Worm (Caenorhabditis elegans): ENCODE results near the gene slc-36.2.
A peak's percentile ranks its signal among the peaks of the same experiment; 100 is the strongest.

The slc-36.2 gene

DNA sequence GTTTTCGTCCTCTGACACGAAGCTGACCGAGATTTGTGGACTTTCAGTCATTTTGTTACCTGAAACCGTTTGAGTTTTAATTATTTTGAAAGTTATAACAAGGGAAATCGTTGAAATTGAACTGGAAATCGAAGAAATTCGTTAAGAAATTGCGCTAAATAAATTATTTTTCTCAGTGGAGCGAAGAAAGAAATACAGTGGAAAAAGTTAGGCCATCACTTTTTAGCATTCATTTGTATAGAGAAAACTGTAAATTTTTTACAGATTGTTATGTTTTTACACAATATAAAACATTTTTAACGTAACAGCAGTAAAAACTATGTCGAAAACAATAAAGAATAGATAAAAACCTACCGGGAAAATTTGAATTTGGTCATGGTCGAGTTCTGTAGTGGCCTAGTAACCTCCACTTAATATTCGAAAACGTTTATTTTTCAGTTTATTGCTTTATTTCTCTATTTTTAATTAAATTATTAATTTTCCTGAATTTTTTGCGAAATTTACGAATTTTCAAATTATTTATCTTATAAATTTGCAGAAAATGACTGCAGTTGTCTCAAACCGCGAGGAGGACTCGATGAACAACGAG lies 38.0 kb upstream of the slc-36.2 start, which contains the start of the genes gldi-1 and prp-21 (continued):
- TF ChIP-seq nhr-11 (tag; optimal IDR thresholded peaks at IDR 0.05) (no peak), fkh-6 (tag; optimal IDR thresholded peaks at IDR 0.05) (no peak), ceh-31 (tag; optimal IDR thresholded peaks at IDR 0.05) (peak; percentile 77), elt-2 (tag; optimal IDR thresholded peaks at IDR 0.05) (no peak), elt-4 (tag; optimal IDR thresholded peaks at IDR 0.05) (no peak), unc-55 (GFP tag; optimal IDR thresholded peaks at IDR 0.05) (no peak), fkh-10 (GFP tag; optimal IDR thresholded peaks at IDR 0.05) (no peak), F13H6.1 (tag; optimal IDR thresholded peaks at IDR 0.05) (no peak), hlh-15 (tag; optimal IDR thresholded peaks at IDR 0.05) (no peak), ceh-14 (tag; optimal IDR thresholded peaks at IDR 0.05) (peak; percentile 31), gmeb-2 (tag; optimal IDR thresholded peaks at IDR 0.05) (no peak), pqm-1 (tag; optimal IDR thresholded peaks at IDR 0.05) (no peak), unc-3 (GFP tag; conservative IDR thresholded peaks at IDR 0.05) (no peak), unc-3 (tag; optimal IDR thresholded peaks at IDR 0.05) (no peak), ceh-22 (tag; optimal IDR thresholded peaks at IDR 0.05) (no peak), Y22D7AL.16 (tag; optimal IDR thresholded peaks at IDR 0.05) (no peak), pha-2 (tag; optimal IDR thresholded peaks at IDR 0.05) (no peak), pax-1 (tag; optimal IDR thresholded peaks at IDR 0.05) (peak; percentile 33), ceh-19 (GFP tag; optimal IDR thresholded peaks at IDR 0.05) (no peak), che-1 (tag; optimal IDR thresholded peaks at IDR 0.05) (no peak), dmd-4 (tag; optimal IDR thresholded peaks at IDR 0.05; ENCODE audit: borderline replicate concordance) (no peak), sdc-2 (tag; optimal IDR thresholded peaks at IDR 0.05) (no peak), nhr-232 (tag; optimal IDR thresholded peaks at IDR 0.05) (no peak)

DNA sequence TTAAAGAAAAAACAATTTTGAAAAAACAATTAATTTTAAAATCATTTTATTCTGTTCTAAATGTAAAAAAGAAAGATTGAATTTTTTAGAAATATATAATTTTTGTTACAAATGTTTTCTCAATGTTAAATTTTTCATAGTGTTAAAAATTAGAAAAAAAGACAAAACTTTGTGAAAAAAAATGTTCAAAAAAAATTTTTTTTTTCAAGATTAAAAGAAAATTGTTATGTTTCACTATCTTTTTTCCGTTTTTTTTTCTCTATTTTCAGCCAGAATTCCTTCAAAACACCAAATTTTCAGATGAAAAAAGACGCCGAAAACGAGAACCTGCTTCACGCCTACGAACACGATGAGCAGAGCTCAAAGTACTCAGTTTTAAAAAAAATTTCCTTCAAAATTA lies 27.3 kb upstream of the slc-36.2 start, which contains the start of gene sms-5:
sms-5 (plus strand) TSS at position 301 of the 400 bp plus-strand sequence.
- TF ChIP-seq ceh-22 (tag; optimal IDR thresholded peaks at IDR 0.05) (no peak), ceh-48 (tag; optimal IDR thresholded peaks at IDR 0.05) (no peak), ceh-31 (tag; optimal IDR thresholded peaks at IDR 0.05) (no peak), unc-86 (tag; optimal IDR thresholded peaks at IDR 0.05) (no peak), ref-2 (tag; optimal IDR thresholded peaks at IDR 0.05) (no peak), pax-1 (tag; optimal IDR thresholded peaks at IDR 0.05) (no peak)

- TF ChIP-seq elt-4 (tag; optimal IDR thresholded peaks at IDR 0.05) (no peak), fkh-10 (GFP tag; optimal IDR thresholded peaks at IDR 0.05) (no peak), mec-3 (tag; optimal IDR thresholded peaks at IDR 0.05; ENCODE audit: borderline replicate concordance) (no peak), nfya-1 (tag; optimal IDR thresholded peaks at IDR 0.05) (no peak), ceh-30 (tag; optimal IDR thresholded peaks at IDR 0.05) (no peak), hlh-15 (tag; optimal IDR thresholded peaks at IDR 0.05) (no peak), gmeb-2 (tag; optimal IDR thresholded peaks at IDR 0.05) (no peak), K02D7.2 (tag; optimal IDR thresholded peaks at IDR 0.05) (no peak), pha-4 (tag; optimal IDR thresholded peaks at IDR 0.05) (no peak), ceh-18 (tag; optimal IDR thresholded peaks at IDR 0.05) (no peak), odd-2 (tag; optimal IDR thresholded peaks at IDR 0.05) (no peak), unc-3 (GFP tag; conservative IDR thresholded peaks at IDR 0.05) (no peak), unc-3 (tag; optimal IDR thresholded peaks at IDR 0.05) (no peak), ceh-19 (GFP tag; optimal IDR thresholded peaks at IDR 0.05) (no peak), ceh-9 (tag; optimal IDR thresholded peaks at IDR 0.05) (no peak), zip-5 (tag; optimal IDR thresholded peaks at IDR 0.05) (no peak)
Observed at ce11 chrII:502638-503037, 19.8 kb upstream of the slc-36.2 start.

DNA sequence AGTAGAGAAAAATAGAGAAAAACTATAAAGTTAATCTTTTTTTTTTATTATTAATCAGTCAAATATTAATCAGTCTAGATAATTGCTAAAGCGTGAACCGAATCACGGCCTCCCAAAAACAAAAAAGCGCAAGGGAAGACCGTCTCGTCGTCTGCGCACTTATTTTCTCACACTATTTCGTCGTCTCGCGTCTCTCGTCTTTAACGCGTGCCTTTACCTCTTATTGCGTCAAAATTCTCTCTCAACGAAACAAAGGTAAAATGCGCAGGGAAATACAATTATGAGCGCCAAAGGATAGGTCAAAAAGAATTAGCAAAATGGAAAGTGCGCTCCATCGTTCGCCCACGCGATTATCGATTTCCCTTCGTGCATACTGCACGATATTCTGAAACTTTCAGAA lies 16.3 kb upstream of the slc-36.2 start:
- TF ChIP-seq unc-42 (tag; optimal IDR thresholded peaks at IDR 0.05) (peak; percentile 46), nfya-1 (tag; optimal IDR thresholded peaks at IDR 0.05) (peak; percentile 36), hlh-30 (tag; optimal IDR thresholded peaks at IDR 0.05; ENCODE audit: insufficient read depth) (no peak), elt-2 (tag; optimal IDR thresholded peaks at IDR 0.05) (peak; percentile 5), pat-9 (tag; optimal IDR thresholded peaks at IDR 0.05) (no peak), unc-55 (GFP tag; optimal IDR thresholded peaks at IDR 0.05) (no peak), sdc-2 (tag; optimal IDR thresholded peaks at IDR 0.05) (no peak), pax-1 (tag; optimal IDR thresholded peaks at IDR 0.05) (peak; percentile 22), ceh-31 (tag; optimal IDR thresholded peaks at IDR 0.05) (peak; percentile 25)
